Worm (Caenorhabditis elegans) whole organism, early embryonic: ENCODE measurements around the gene shw-3.

Experiments used
- F13C5.2 ChIP-seq: sonication (generic microtip); optimal IDR thresholded peaks from 2 replicates; lab custom pipeline; 2017; ENCODE audit warnings: mild to moderate bottlenecking, missing genetic modification characterization, inconsistent platforms, missing compliant biosample characterization
- aly-1 ChIP-seq: sonication (generic microtip); optimal IDR thresholded peaks from 2 replicates; lab custom pipeline; 2016; ENCODE audit warnings: missing genetic modification characterization, missing compliant biosample characterization
- ama-1 ChIP-seq: fragments of 150-350 bp; optimal IDR thresholded peaks from 2 replicates; lab custom pipeline; 2014
- hnd-1 ChIP-seq: sonication (generic microtip); optimal IDR thresholded peaks from 2 replicates; lab custom pipeline; 2016; ENCODE audit warnings: missing genetic modification characterization, missing compliant biosample characterization
- pes-1 ChIP-seq: fragments of 200-800 bp; sonication (Bioruptor generic); IDR thresholded peaks from 2 replicates; pipeline ENCODE4 v1.3.6; 2022; ENCODE audit warnings: missing genetic modification reagents, missing genetic modification characterization, missing compliant biosample characterization
- scrt-1 ChIP-seq: fragments of 200-800 bp; sonication (Bioruptor generic); IDR thresholded peaks from 2 replicates; pipeline ENCODE4 v1.3.6; 2022; ENCODE audit warnings: missing genetic modification characterization, missing compliant biosample characterization
- tbx-37 ChIP-seq: fragments of 200-800 bp; sonication (Bioruptor generic); conservative IDR thresholded peaks from 2 replicates; pipeline ENCODE4 v1.3.6; 2022; ENCODE audit warnings: missing genetic modification reagents, missing genetic modification characterization, missing compliant biosample characterization
- tra-4 ChIP-seq: sonication (generic microtip); optimal IDR thresholded peaks from 2 replicates; lab custom pipeline; 2017; ENCODE audit warnings: missing genetic modification characterization, missing compliant biosample characterization

DNA sequence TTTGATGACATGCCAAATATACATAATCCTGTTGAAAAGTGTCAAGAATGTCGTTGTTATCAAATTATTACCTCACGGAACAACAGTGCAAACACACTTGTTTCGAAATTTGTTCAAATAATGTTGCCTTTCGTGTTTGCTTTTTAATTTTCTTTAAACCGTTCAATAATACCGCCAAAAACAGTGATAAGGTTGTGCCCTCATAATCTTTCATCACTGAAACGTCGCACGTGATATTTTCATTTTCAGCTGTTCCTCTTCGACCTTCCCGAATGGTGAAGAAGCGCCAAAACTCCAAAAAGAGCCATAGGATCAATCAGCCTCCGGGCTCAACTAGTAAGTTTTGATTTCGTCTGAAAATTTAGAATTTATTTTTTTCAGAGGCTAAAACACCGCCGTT lies 15.1 kb upstream of the shw-3 start, which contains the start of gene inft-2:
- TF ChIP-seq ama-1 (lab: Kevin White, UChicago) (no peak), F13C5.2 (tag; lab: Kevin White, UChicago) (no peak), tra-4 (no peak), tbx-37 (no peak), aly-1 (tag; lab: Kevin White, UChicago) (no peak), scrt-1 (no peak), hnd-1 (no peak), pes-1 (GFP tag; lab: Robert Waterston, UW) (no peak)
